Worm (Caenorhabditis elegans) whole organism, L3 larva: ENCODE results near the gene F56A11.5.

ENCODE experiments used
- aly-2 ChIP-seq: fragments of 150-350 bp; optimal IDR thresholded peaks from 2 replicates; lab custom pipeline; 2014; ENCODE audit warnings: missing biosample characterization, missing genetic modification characterization
- ama-1 ChIP-seq: fragments of 150-350 bp; optimal IDR thresholded peaks from 2 replicates; lab custom pipeline; 2018
- elt-1 ChIP-seq: fragments of 150-350 bp; optimal IDR thresholded peaks from 2 replicates; lab custom pipeline; 2014; ENCODE audit warnings: missing biosample characterization, missing genetic modification characterization
- lin-15B ChIP-seq: fragments of 150-350 bp; optimal IDR thresholded peaks from 2 replicates; lab custom pipeline; 2014; ENCODE audit warnings: missing biosample characterization, missing genetic modification characterization
- nhr-43 ChIP-seq: sonication (generic microtip); optimal IDR thresholded peaks from 2 replicates; lab custom pipeline; 2016; ENCODE audit warnings: mild to moderate bottlenecking, missing genetic modification characterization, missing compliant biosample characterization; ENCODE audit not compliant: poor library complexity, severe bottlenecking
- snpc-4 ChIP-seq: fragments of 150-350 bp; optimal IDR thresholded peaks from 2 replicates; lab custom pipeline; 2014; ENCODE audit warnings: missing biosample characterization, missing genetic modification characterization
- tbx-2 ChIP-seq: sonication (generic microtip); optimal IDR thresholded peaks from 2 replicates; lab custom pipeline; 2016; ENCODE audit warnings: mild to moderate bottlenecking, missing genetic modification characterization, missing compliant biosample characterization
- unc-39 ChIP-seq: sonication (generic microtip); optimal IDR thresholded peaks from 4 replicates; lab custom pipeline; 2017; ENCODE audit warnings: missing biosample characterization, missing genetic modification characterization
- ztf-11 ChIP-seq: fragments of 150-350 bp; optimal IDR thresholded peaks from 2 replicates; lab custom pipeline; 2014; ENCODE audit warnings: missing biosample characterization, missing genetic modification characterization

DNA sequence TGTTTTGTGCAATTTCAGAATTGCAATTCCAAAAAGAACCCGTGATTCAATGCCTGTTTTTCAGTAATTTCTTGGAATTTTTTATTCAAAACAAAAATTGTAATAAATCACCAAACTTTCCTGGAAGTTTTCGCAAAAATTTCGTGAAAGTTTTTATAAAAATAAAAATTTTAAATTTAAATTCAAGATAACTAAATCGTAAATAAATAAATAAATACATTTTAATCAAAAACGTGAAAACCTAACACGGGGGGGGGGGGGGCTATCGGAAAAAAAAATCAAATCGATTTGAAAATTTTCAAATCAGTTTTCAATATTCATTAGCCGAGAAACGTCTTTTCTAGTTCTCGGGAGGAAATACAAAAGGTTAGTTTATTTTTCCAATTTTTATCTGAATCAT is 22.4 kb upstream of the F56A11.5 start, which contains the start of gene C18H7.4:
- no peak for TF ChIP-seq tbx-2 (tag; lab: Kevin White, UChicago)
- no peak for TF ChIP-seq ztf-11 (tag; lab: Kevin White, UChicago)
- no peak for TF ChIP-seq unc-39 (tag; lab: Kevin White, UChicago)
- no peak for TF ChIP-seq ama-1 (lab: Kevin White, UChicago)
- no peak for TF ChIP-seq aly-2 (tag; lab: Kevin White, UChicago)
- no peak for TF ChIP-seq lin-15B (tag; lab: Kevin White, UChicago)
- no peak for TF ChIP-seq nhr-43 (tag; lab: Kevin White, UChicago)
- no peak for TF ChIP-seq elt-1 (tag; lab: Kevin White, UChicago)
- TF ChIP-seq snpc-4 = no peak
